Fruit fly (Drosophila melanogaster) Kc167 (cell line): ENCODE measurements around the gene CG43679.

Experiments used
- Myc ChIP-seq: fragments of >200 bp; optimal IDR thresholded peaks from 2 replicates; lab custom pipeline; 2017; ENCODE audit warnings: missing external identifiers
- Sin3A ChIP-seq: fragments of >200 bp; optimal IDR thresholded peaks from 2 replicates; lab custom pipeline; 2018; ENCODE audit warnings: missing external identifiers
- h ChIP-seq: fragments of >200 bp; optimal IDR thresholded peaks from 3 replicates; lab custom pipeline; 2018; ENCODE audit warnings: missing external identifiers
- insv ChIP-seq: fragments of >200 bp; optimal IDR thresholded peaks from 3 replicates; lab custom pipeline; 2018; ENCODE audit warnings: missing external identifiers
- psq ChIP-seq: fragments of >200 bp; optimal IDR thresholded peaks from 2 replicates; lab custom pipeline; 2017; ENCODE audit warnings: missing external identifiers
- ttk ChIP-seq: sonication (Bioruptor generic); optimal IDR thresholded peaks from 2 replicates; lab custom pipeline; 2017; ENCODE audit warnings: missing external identifiers

CG43679 gene

dm6 chr3L:15006825-15007224, 44.4 kb downstream of the CG43679 start:
- TF ChIP-seq ttk (lab: Kevin White, UChicago) (no peak), psq (lab: Kevin White, UChicago) (no peak), insv (lab: Kevin White, UChicago) (no peak), h (no peak), Myc (no peak), Sin3A (lab: Kevin White, UChicago) (no peak)

DNA sequence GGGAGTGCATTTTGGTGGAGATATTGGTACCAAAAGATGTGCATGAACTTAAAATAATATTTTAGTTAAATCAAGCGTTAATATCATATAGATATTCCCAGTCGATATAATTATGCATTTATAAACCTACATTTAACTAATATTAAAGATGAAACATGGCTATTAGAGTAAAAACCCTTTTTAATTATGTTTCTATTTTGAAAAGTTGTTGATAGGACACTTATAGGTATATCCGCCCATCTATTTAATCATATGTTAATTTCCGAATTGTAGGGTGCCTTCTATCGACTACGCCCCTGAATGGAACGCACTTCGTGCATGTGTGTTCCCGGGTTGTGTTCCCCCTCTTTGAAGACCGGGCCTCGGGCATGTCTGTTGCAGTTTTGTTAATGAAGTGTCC, 45.5 kb downstream of the CG43679 start:
- TF ChIP-seq Myc, result no peak
- no peak for TF ChIP-seq insv (lab: Kevin White, UChicago)
- no peak for TF ChIP-seq ttk (lab: Kevin White, UChicago)
- no peak for TF ChIP-seq Sin3A (lab: Kevin White, UChicago)
- no peak for TF ChIP-seq psq (lab: Kevin White, UChicago)
- no peak for TF ChIP-seq h

DNA sequence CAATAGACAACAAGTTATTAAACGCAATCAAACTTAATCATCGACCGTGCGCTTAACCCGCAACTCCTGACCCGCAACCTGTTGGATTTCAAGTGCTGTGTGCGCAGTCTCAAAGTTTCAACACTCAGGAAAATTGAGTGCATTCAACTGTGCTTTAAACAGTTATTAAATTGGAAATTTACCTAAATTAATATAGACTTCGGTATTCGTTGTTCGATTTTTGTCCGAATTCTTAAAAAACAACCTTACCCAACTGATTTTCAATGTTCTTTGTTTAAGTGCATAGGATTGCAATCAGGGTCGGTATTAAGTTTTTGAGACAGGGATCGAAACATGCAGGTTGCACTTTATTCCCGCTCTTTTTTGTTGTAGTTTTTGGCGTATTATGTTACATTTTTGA, 46.1 kb downstream of the CG43679 start:
- TF ChIP-seq psq (lab: Kevin White, UChicago), result no peak
- TF ChIP-seq h, result no peak
- TF ChIP-seq insv (lab: Kevin White, UChicago), result no peak
- TF ChIP-seq Sin3A (lab: Kevin White, UChicago), result no peak
- TF ChIP-seq Myc, result no peak
- no peak for TF ChIP-seq ttk (lab: Kevin White, UChicago)
